Fruit fly (Drosophila melanogaster): Measurements from ENCODE around the gene CG31406.

Gene CG31406

DNA sequence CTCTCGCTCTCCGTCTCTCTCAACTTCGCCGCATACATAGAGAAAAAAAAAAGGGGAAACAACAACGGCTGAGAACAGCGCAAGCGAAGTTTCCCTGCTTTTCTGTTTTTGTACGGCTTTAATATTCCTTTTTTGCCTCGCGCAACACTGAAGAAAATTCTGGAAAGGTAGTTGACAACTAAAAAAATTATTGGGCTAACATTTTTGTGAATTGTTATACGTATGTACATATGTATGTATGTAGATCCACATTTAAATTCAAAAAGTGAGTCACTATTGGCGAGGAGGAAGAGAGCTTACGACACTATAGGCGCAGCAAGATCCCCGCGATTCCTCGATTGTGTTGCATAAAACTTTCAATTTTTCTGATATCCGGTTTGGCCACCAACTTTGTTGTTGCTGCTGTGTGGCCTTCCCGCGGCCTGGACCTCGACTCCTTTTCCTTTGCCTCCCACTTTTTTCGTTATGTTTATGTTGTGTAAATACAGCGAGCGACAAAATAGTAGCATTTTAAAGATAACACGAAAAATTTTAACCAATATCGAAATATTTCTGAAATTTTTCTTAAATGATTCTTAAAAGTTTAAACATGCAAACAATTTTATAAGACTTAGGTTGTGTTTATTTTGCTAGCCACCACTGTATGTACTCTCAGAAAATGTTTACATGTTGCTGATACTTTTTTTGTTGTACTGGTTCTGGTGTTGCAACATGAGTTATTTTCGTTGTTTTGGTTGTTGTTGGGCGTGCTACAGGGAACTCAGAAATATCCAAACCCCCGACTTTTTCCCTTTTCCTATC is 8.2 kb downstream of the CG31406 start:
- no peak for TF ChIP-seq noc (tag; optimal IDR thresholded peaks at IDR 0.05)

DNA sequence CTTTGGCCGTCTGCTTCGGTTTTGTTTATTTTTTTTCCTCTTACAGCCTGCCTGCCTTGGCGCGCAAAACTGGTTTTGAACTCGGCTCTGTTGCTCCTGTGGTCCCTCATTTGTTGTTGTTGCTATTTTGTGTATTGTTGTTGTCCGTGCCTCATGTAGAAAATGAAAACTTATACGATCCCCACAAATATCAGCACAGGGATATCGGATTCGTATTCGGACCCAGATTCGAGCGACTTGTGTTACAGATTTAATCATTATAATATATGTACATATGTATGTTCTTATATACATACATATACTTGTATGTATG is 8.8 kb downstream of the CG31406 start:
- TF ChIP-seq noc (tag; optimal IDR thresholded peaks at IDR 0.05), result no peak

- TF ChIP-seq noc (tag; optimal IDR thresholded peaks at IDR 0.05), result no peak
Measured at dm6 chr3R:10364287-10364686, 15.7 kb downstream of the CG31406 start.

dm6 chr3R:10368251-10368650 is 19.7 kb downstream of the CG31406 start:
- no peak for TF ChIP-seq noc (tag; optimal IDR thresholded peaks at IDR 0.05)

DNA sequence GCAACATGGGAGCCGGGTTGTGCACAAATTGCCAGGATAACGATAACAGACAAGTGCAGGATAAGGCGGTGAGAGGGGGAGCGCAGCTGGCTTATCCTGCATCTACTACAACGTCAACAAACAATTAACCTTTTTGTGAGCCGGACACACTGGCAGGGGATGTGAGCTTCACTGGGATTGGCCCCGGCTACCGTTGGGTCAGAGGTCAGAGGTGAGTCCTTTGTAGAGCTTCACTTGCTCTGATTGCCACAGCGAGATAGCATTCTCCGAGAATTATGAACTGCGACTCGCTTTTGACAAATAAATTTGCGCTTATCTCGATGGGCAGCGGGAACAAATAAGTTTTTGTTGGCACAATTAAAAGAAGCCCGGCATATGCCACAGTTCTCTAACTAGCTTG is 21.2 kb downstream of the CG31406 start:
- no peak for TF ChIP-seq noc (tag; optimal IDR thresholded peaks at IDR 0.05)

dm6 chr3R:10370495-10370894 is 21.9 kb downstream of the CG31406 start:
- TF ChIP-seq noc (tag; optimal IDR thresholded peaks at IDR 0.05), result no peak

DNA sequence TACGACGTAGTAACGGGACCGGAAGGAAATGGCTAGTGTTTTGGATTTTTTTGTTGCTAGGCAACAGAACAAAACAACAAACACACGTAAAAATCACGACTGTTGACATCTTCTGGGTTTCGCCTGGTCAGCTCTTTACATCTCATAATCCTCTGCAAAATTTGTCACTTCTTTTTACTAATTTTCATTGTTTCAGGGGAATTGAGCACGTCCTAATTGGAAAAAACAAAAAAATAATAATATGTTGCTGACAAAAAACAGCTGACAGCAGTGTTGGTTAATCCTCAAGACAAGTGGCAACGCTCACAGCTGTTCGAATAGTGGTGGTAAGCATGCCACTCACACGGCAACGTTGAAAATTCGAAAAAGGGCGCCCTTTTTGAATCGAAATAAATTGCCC is 29.3 kb downstream of the CG31406 start, which contains the start of gene Rfx:
Gene Rfx (minus strand): TSS at position 220 of the 400 bp plus-strand sequence.
- TF ChIP-seq noc (tag; optimal IDR thresholded peaks at IDR 0.05), result peak; percentile 59

DNA sequence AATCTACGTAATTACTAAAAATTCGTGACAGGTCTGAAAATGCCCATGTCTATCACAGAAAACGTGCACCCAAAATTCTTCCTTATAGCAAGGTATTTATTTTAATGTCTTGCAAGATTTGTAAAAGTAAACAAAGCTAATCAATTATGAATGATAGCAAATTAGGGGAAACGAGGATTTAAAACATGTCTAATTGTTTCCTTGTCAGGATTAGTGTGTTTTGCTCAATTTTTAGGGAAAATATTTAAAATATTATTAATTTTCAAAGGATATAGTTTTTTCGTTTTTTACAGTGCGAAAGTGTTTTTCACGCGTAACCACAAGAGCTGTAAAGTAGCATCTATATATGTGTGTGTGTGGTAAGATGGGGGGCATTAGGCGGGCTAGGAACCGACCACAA is 30.4 kb downstream of the CG31406 start:
- no peak for TF ChIP-seq noc (tag; optimal IDR thresholded peaks at IDR 0.05)

DNA sequence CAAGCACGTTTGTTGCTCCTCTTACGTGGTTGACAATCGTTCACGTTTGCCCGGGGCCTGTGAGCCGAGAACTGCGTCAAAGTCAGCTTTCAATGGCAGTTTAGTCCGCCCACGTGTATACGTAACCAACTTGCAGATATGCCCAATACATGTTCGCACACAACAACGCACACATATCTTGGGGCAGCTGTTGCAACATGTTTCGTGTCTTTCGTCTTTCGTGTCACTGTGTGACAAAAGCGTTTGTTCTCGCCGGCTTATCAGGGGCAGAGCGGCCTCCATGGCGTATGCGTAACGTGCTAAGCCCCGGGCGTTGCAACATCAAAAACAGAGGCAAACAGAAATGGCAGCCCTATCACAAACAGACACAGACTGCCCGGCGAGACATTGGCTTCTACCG is 30.8 kb downstream of the CG31406 start:
- TF ChIP-seq noc (tag; optimal IDR thresholded peaks at IDR 0.05), result no peak

- peak; percentile 39 for TF ChIP-seq noc (tag; optimal IDR thresholded peaks at IDR 0.05)
Measured at dm6 chr3R:10380025-10380424, 31.5 kb downstream of the CG31406 start.

DNA sequence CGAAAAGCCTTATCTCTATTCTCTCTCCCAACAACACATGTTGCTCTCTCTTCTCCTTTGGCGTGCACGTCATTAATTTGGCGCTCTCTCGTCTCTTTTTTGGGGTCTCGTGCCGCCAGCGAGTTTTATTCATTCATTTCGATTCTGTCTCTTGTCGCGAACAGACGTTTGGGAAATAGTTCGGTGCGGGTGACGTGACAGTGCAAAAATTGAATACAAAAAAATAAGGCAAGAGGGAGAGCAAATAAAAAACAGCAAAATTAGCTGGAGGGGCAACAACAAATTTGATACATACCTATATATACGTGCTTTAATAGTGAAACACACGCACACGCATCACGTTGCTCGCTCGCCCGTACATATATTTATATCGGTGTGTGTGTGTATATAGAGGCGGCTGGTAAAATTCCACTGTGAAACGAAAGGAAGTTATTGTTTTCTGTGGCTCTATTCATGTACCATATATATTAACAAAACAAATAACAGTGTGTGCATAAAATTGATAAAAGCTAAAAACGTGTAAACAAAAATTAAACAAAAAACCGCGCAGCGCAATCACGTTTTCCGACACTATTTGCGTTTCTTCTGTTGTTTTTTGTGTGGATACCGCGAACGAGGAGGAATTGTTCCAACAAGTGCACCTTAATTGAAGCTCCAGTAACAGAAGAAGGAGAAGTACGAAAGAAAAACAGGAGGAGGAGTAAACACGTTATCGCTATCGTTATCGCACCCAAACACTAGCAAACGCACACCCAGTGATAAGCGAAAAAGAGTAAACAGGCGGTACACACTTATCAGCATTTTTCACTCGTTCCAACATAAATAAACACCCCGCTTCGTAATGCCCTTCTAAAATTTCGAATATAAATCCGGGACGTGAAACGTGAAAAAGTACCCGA is 39.8 kb downstream of the CG31406 start, which contains the start of gene cwo:
Gene cwo (plus strand): TSS at position 131 of the 899 bp plus-strand sequence.
- TF ChIP-seq noc (tag; optimal IDR thresholded peaks at IDR 0.05), result no peak

dm6 chr3R:10389027-10389465 is 40.5 kb downstream of the CG31406 start:
- no peak for TF ChIP-seq noc (tag; optimal IDR thresholded peaks at IDR 0.05)

dm6 chr3R:10389877-10390468 is 41.4 kb downstream of the CG31406 start:
- TF ChIP-seq noc (tag; optimal IDR thresholded peaks at IDR 0.05), result no peak

DNA sequence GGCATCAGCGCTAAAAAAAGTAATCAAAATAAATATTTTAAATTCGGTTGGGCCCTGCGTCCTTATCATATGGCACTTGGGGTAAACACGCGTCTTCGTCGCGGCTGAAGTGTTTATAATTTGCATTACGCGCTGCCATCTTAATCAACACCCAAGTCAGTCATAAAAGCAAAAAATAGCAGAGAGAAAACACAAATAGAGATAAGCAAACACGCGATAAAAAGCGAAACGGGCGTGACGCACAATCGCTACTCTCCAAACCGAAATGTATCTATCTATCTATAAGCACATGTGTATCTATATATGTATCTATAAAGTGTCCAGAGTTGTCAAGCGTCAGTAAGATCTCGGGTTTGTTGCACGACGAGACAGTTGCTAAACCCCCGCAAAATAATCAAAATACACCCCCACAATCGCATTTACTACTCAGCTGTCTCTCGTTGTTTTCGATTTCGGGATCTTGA is 42.4 kb downstream of the CG31406 start:
- TF ChIP-seq noc (tag; optimal IDR thresholded peaks at IDR 0.05), result peak; percentile 89

dm6 chr3R:10391863-10392538 is 43.4 kb downstream of the CG31406 start:
- no peak for TF ChIP-seq noc (tag; optimal IDR thresholded peaks at IDR 0.05)

DNA sequence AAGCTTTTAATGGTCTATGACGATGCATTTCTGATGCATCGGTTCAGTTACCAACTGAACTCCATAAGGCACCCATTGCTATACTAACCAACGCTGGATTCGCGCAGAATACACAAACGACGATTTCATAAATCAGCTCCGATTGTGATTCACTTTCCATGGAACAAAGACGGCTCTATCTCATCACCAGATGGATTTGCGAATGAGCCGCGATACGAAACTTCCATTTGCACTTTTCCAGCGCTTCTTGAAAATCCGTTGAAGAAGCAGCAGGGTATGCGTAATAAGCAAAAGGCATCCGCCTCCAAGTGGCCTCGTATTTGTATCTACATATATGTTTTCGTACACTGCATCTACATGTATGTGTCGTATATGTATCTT is 44.0 kb downstream of the CG31406 start:
- TF ChIP-seq noc (tag; optimal IDR thresholded peaks at IDR 0.05), result no peak
